Fruit fly (Drosophila melanogaster) whole organism: ENCODE results near the gene mnb.

Experiments
- Dll ChIP-seq: fragments of >200 bp; optimal IDR thresholded peaks from 2 replicates; lab custom pipeline; 2017
- pan ChIP-seq: fragments of >200 bp; optimal IDR thresholded peaks from 2 replicates; lab custom pipeline; 2017
- psq ChIP-seq: fragments of >200 bp; optimal IDR thresholded peaks from 2 replicates; lab custom pipeline; 2017
- usp ChIP-seq: fragments of >200 bp; optimal IDR thresholded peaks from 2 replicates; lab custom pipeline; 2017; ENCODE audit warnings: missing biosample characterization, missing genetic modification characterization, mixed read lengths

DNA sequence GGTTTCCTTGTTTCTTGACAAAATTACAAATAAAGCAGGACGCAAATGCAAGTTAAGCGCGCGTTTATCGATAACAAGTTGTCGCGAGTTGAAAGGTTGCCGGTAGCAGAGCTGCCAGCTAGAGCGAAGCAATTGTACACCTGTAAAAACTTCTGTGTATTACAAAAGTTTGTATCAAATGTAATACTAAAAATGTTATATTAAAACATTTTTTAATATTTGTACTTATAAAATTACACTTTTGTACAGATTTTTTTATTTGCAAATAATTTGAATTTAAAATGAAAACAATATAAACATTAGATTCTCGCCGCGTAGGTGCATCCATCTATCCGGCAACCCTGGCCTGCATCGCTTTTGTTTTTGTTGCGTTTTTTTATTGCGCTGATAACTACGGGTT, 42.4 kb downstream of the mnb start, which contains the start of the genes CG8142 and Ucp4A:
- TF ChIP-seq pan (no peak), psq (lab: Kevin White, UChicago) (no peak), usp (GFP tag; lab: Kevin White, UChicago) (no peak), Dll (lab: Kevin White, UChicago) (no peak)
